Worm (Caenorhabditis elegans) whole organism, L1 larva: ENCODE results near the gene C50E3.11.

Experiments used
- C04F5.9 ChIP-seq: sonication (generic microtip); optimal IDR thresholded peaks from 2 replicates; lab custom pipeline; 2016; ENCODE audit warnings: missing genetic modification characterization, missing compliant biosample characterization
- C16A3.4 ChIP-seq: fragments of 150-350 bp; optimal IDR thresholded peaks from 2 replicates; lab custom pipeline; 2014; ENCODE audit warnings: missing biosample characterization, missing genetic modification characterization
- F16B12.6 ChIP-seq: fragments of 150-350 bp; optimal IDR thresholded peaks from 2 replicates; lab custom pipeline; 2014; ENCODE audit warnings: missing biosample characterization, missing genetic modification characterization
- Y116A8C.19 ChIP-seq: sonication (generic microtip); optimal IDR thresholded peaks from 2 replicates; lab custom pipeline; 2016; ENCODE audit warnings: missing compliant biosample characterization, missing genetic modification characterization, borderline replicate concordance
- aly-2 ChIP-seq: fragments of 150-350 bp; optimal IDR thresholded peaks from 2 replicates; lab custom pipeline; 2014; ENCODE audit warnings: missing biosample characterization, missing genetic modification characterization
- blmp-1 ChIP-seq: fragments of 150-350 bp; optimal IDR thresholded peaks from 2 replicates; lab custom pipeline; 2014; ENCODE audit warnings: missing biosample characterization, missing genetic modification characterization
- ceh-82 ChIP-seq, 3 experiments: fragments of 150-350 bp in 1 of 3; sonication (generic microtip) in 2 of 3; optimal IDR thresholded peaks; 2 replicates each; lab custom pipeline; 2014 to 2017; ENCODE audit warnings: missing biosample characterization in 3 of 3, missing genetic modification characterization in 3 of 3
- ces-1 ChIP-seq: fragments of 150-350 bp; optimal IDR thresholded peaks from 2 replicates; lab custom pipeline; 2014; ENCODE audit warnings: missing biosample characterization, missing genetic modification reagents, missing genetic modification characterization
- dpl-1 ChIP-seq, 3 experiments: fragments of 150-350 bp in 2 of 3; sonication (generic microtip) in 1 of 3; optimal IDR thresholded peaks; 2 replicates each; lab custom pipeline; 2014 to 2017; ENCODE audit warnings: missing biosample characterization in 3 of 3, missing genetic modification characterization in 3 of 3, missing genetic modification reagents in 3 of 3
- dsc-1 ChIP-seq: sonication (generic microtip); optimal IDR thresholded peaks from 2 replicates; lab custom pipeline; 2016; ENCODE audit warnings: mild to moderate bottlenecking, missing genetic modification characterization, missing compliant biosample characterization
- efl-1 ChIP-seq, 4 experiments: fragments of 150-350 bp; optimal IDR thresholded peaks in 3 of 4; peaks in 1 of 4; 1 replicate in 1 of 4; 2 replicates in 3 of 4; lab custom pipeline; 2014; ENCODE audit warnings: missing biosample characterization in 2 of 4, missing genetic modification characterization in 2 of 4, missing genetic modification reagents in 2 of 4
- egl-13 ChIP-seq: sonication (generic microtip); optimal IDR thresholded peaks from 2 replicates; lab custom pipeline; 2016; ENCODE audit warnings: missing genotype, missing genetic modification reagents, missing genetic modification characterization, missing compliant biosample characterization
- elt-3 ChIP-seq, 6 experiments: fragments of 150-350 bp in 1 of 6; sonication (generic microtip); optimal IDR thresholded peaks; 2 replicates each; lab custom pipeline; 2017 to 2018; ENCODE audit warnings: missing biosample characterization in 6 of 6, missing genetic modification characterization in 6 of 6, inconsistent platforms in 1 of 6
- fkh-10 ChIP-seq: sonication (generic microtip); optimal IDR thresholded peaks from 2 replicates; lab custom pipeline; 2017; ENCODE audit warnings: missing biosample characterization, missing genetic modification reagents, missing genetic modification characterization
- fkh-4 ChIP-seq: sonication (generic microtip); optimal IDR thresholded peaks from 2 replicates; lab custom pipeline; 2016; ENCODE audit warnings: missing compliant biosample characterization, missing genetic modification characterization, borderline replicate concordance
- fos-1 ChIP-seq: fragments of 150-350 bp; optimal IDR thresholded peaks from 2 replicates; lab custom pipeline; 2014; ENCODE audit warnings: missing biosample characterization, missing genetic modification characterization
- hlh-17 ChIP-seq: fragments of 200-800 bp; sonication (Bioruptor generic); optimal IDR thresholded peaks from 2 replicates; lab custom pipeline; 2018; ENCODE audit warnings: missing genetic modification characterization, mild to moderate bottlenecking, missing compliant biosample characterization, moderate library complexity, borderline replicate concordance
- hpl-2 ChIP-seq: fragments of 150-350 bp; optimal IDR thresholded peaks from 2 replicates; lab custom pipeline; 2014; ENCODE audit warnings: missing biosample characterization, missing genetic modification reagents, missing genetic modification characterization
- irx-1 ChIP-seq: sonication (generic microtip); optimal IDR thresholded peaks from 2 replicates; lab custom pipeline; 2016; ENCODE audit warnings: missing genetic modification characterization, missing compliant biosample characterization
- isw-1 ChIP-seq: fragments of 200-800 bp; sonication (Bioruptor generic); IDR thresholded peaks from 2 replicates; pipeline ENCODE4 v1.3.6; 2022; ENCODE audit warnings: missing genetic modification characterization, missing compliant biosample characterization
- jun-1 ChIP-seq: fragments of 150-350 bp; optimal IDR thresholded peaks from 2 replicates; lab custom pipeline; 2014; ENCODE audit warnings: missing biosample characterization, missing genetic modification reagents, missing genetic modification characterization
- lin-13 ChIP-seq: fragments of 150-350 bp; optimal IDR thresholded peaks from 2 replicates; lab custom pipeline; 2014; ENCODE audit warnings: missing biosample characterization, missing genetic modification reagents, missing genetic modification characterization
- lin-15B ChIP-seq: fragments of 150-350 bp; sonication (generic microtip); optimal IDR thresholded peaks from 3 replicates; lab custom pipeline; 2014; ENCODE audit warnings: missing biosample characterization, missing genetic modification characterization
- lin-35 ChIP-seq, 2 experiments: fragments of 150-350 bp; optimal IDR thresholded peaks; 2 replicates each; lab custom pipeline; 2014; ENCODE audit warnings: missing biosample characterization in 2 of 2, missing genetic modification characterization in 2 of 2, missing genetic modification reagents in 2 of 2
- lin-39 ChIP-seq: fragments of 150-350 bp; optimal IDR thresholded peaks from 2 replicates; lab custom pipeline; 2014; ENCODE audit warnings: missing biosample characterization, missing genetic modification reagents, missing genetic modification characterization
- lsy-2 ChIP-seq, 2 experiments: fragments of 150-350 bp; optimal IDR thresholded peaks; 2 replicates each; lab custom pipeline; 2014; ENCODE audit warnings: missing biosample characterization in 2 of 2, missing genetic modification characterization in 2 of 2
- mdl-1 ChIP-seq, 2 experiments: fragments of 150-350 bp; optimal IDR thresholded peaks; 2 replicates each; lab custom pipeline; 2014 to 2017; ENCODE audit warnings: missing biosample characterization in 2 of 2, missing genetic modification characterization in 2 of 2, inconsistent platforms in 1 of 2
- mef-2 ChIP-seq: fragments of 150-350 bp; optimal IDR thresholded peaks from 2 replicates; lab custom pipeline; 2014; ENCODE audit warnings: missing biosample characterization, missing genetic modification characterization
- mep-1 ChIP-seq: fragments of 150-350 bp; optimal IDR thresholded peaks from 2 replicates; lab custom pipeline; 2014; ENCODE audit warnings: missing biosample characterization, missing genetic modification characterization
- nhr-11 ChIP-seq: fragments of 150-350 bp; optimal IDR thresholded peaks from 2 replicates; lab custom pipeline; 2014; ENCODE audit warnings: missing biosample characterization, missing genetic modification characterization
- nhr-19 ChIP-seq: fragments of 200-800 bp; sonication (Bioruptor generic); conservative IDR thresholded peaks from 2 replicates; pipeline ENCODE4 v1.3.6; 2022; ENCODE audit warnings: missing genetic modification characterization, missing compliant biosample characterization
- nhr-20 ChIP-seq: sonication (generic microtip); optimal IDR thresholded peaks from 2 replicates; lab custom pipeline; 2016; ENCODE audit warnings: mild to moderate bottlenecking, missing genetic modification characterization, missing compliant biosample characterization
- nhr-71 ChIP-seq: sonication (generic microtip); optimal IDR thresholded peaks from 2 replicates; lab custom pipeline; 2016; ENCODE audit warnings: mild to moderate bottlenecking, missing genetic modification characterization, moderate library complexity, missing compliant biosample characterization
- nhr-76 ChIP-seq: sonication (generic microtip); optimal IDR thresholded peaks from 2 replicates; lab custom pipeline; 2017; ENCODE audit warnings: missing biosample characterization, missing genetic modification characterization
- nhr-77 ChIP-seq: fragments of 150-350 bp; optimal IDR thresholded peaks from 2 replicates; lab custom pipeline; 2014; ENCODE audit warnings: missing biosample characterization, missing genetic modification characterization
- nhr-85 ChIP-seq: sonication (generic microtip); peaks from one replicate; lab custom pipeline; 2016; ENCODE audit warnings: missing genetic modification characterization, inconsistent platforms, missing compliant biosample characterization
- nhr-90 ChIP-seq: sonication (generic microtip); optimal IDR thresholded peaks from 2 replicates; lab custom pipeline; 2016; ENCODE audit warnings: mild to moderate bottlenecking, missing genetic modification characterization, missing compliant biosample characterization; ENCODE audit not compliant: poor library complexity
- pax-3 ChIP-seq: fragments of 200-800 bp; sonication (Bioruptor generic); optimal IDR thresholded peaks from 2 replicates; lab custom pipeline; 2018; ENCODE audit warnings: mild to moderate bottlenecking, missing genetic modification characterization, moderate library complexity, missing compliant biosample characterization
- rnt-1 ChIP-seq: sonication (generic microtip); optimal IDR thresholded peaks from 2 replicates; lab custom pipeline; 2016; ENCODE audit warnings: mild to moderate bottlenecking, missing genetic modification characterization, moderate library complexity, missing compliant biosample characterization
- snpc-4 ChIP-seq: fragments of 150-350 bp; optimal IDR thresholded peaks from 2 replicates; lab custom pipeline; 2014; ENCODE audit warnings: missing biosample characterization, missing genetic modification characterization
- snu-23 ChIP-seq: sonication (generic microtip); optimal IDR thresholded peaks from 2 replicates; lab custom pipeline; 2016; ENCODE audit warnings: missing genetic modification characterization, missing compliant biosample characterization
- sup-37 ChIP-seq: fragments of 200-800 bp; sonication (Bioruptor generic); optimal IDR thresholded peaks from 2 replicates; lab custom pipeline; 2018; ENCODE audit warnings: mild to moderate bottlenecking, missing genetic modification characterization, missing compliant biosample characterization
- swsn-7 ChIP-seq: sonication (generic microtip); optimal IDR thresholded peaks from 2 replicates; lab custom pipeline; 2016; ENCODE audit warnings: missing genetic modification characterization, missing compliant biosample characterization
- tbx-2 ChIP-seq: sonication (generic microtip); optimal IDR thresholded peaks from 2 replicates; lab custom pipeline; 2016; ENCODE audit warnings: missing genetic modification characterization, missing compliant biosample characterization
- tlp-1 ChIP-seq: fragments of 150-350 bp; optimal IDR thresholded peaks from 2 replicates; lab custom pipeline; 2014; ENCODE audit warnings: missing biosample characterization, missing genetic modification characterization
- unc-130 ChIP-seq: fragments of 150-350 bp; optimal IDR thresholded peaks from 2 replicates; lab custom pipeline; 2017; ENCODE audit warnings: missing biosample characterization, missing genetic modification characterization, inconsistent platforms
- unc-86 ChIP-seq: sonication (generic microtip); optimal IDR thresholded peaks from 2 replicates; lab custom pipeline; 2016; ENCODE audit warnings: missing genetic modification characterization, missing compliant biosample characterization
- vab-15 ChIP-seq: sonication (generic microtip); optimal IDR thresholded peaks from 2 replicates; lab custom pipeline; 2017; ENCODE audit warnings: missing genotype, mild to moderate bottlenecking, missing genetic modification characterization, missing compliant biosample characterization
- ztf-4 ChIP-seq: fragments of 150-350 bp; optimal IDR thresholded peaks from 2 replicates; lab custom pipeline; 2014; ENCODE audit warnings: missing biosample characterization, missing genetic modification characterization

Gene C50E3.11

ce11 chrV:7587637-7588036 lies 15.6 kb downstream of the C50E3.11 start, which contains the start of the genes F19F10.11 and C50E3.5 (continued):
- TF ChIP-seq nhr-19 (GFP tag; lab: Robert Waterston, UW) (peak; percentile 66), snu-23 (GFP tag; lab: Kevin White, UChicago) (peak; percentile 78), unc-86 (tag; lab: Kevin White, UChicago) (peak; percentile 64), egl-13 (tag; lab: Kevin White, UChicago) (no peak), dpl-1 (GFP tag; optimal IDR thresholded peaks at IDR 0.05; lab: Kevin White, UChicago) (peak; percentile 48 to 72 (median 66)), sup-37 (GFP tag; lab: Kevin White, UChicago) (no peak), efl-1 (optimal IDR thresholded peaks at IDR 0.05; lab: Kevin White, UChicago) (peak; percentile 69 to 71), efl-1 (GFP tag; optimal IDR thresholded peaks at IDR 0.05 in 1 of 2; lab: Kevin White, UChicago) (peak; percentile 69 to 95), mef-2 (no peak), jun-1 (tag; lab: Kevin White, UChicago) (no peak), fos-1 (tag; lab: Kevin White, UChicago) (peak; percentile 46), nhr-77 (no peak), fkh-10 (GFP tag; lab: Kevin White, UChicago) (no peak), ces-1 (GFP tag; lab: Kevin White, UChicago) (no peak), Y116A8C.19 (no peak), tbx-2 (tag; lab: Kevin White, UChicago) (peak; percentile 70), nhr-76 (tag; lab: Kevin White, UChicago) (no peak), nhr-20 (tag; lab: Kevin White, UChicago) (peak; percentile 69), irx-1 (tag; lab: Kevin White, UChicago) (peak; percentile 42), pax-3 (tag; lab: Kevin White, UChicago) (no peak), blmp-1 (tag; lab: Kevin White, UChicago) (peak; percentile 56), dsc-1 (tag; lab: Kevin White, UChicago) (peak; percentile 62), lin-13 (peak; percentile 53), mep-1 (tag; lab: Kevin White, UChicago) (peak; percentile 82), ztf-4 (tag; lab: Kevin White, UChicago) (no peak), C16A3.4 (tag; lab: Kevin White, UChicago) (peak; percentile 67), lsy-2 (tag; optimal IDR thresholded peaks at IDR 0.05; lab: Kevin White, UChicago) (peak; percentile 71 to 74), nhr-71 (peak; percentile 79), tlp-1 (tag; lab: Kevin White, UChicago) (no peak), nhr-11 (tag; lab: Kevin White, UChicago) (no peak), hpl-2 (GFP tag; lab: Kevin White, UChicago) (no peak)

- peak; percentile 20 for TF ChIP-seq blmp-1 (tag; lab: Kevin White, UChicago)
- peak in 2 of 6 experiments; percentile 12 to 34 for TF ChIP-seq elt-3 (tag; optimal IDR thresholded peaks at IDR 0.05; lab: Kevin White, UChicago)
- TF ChIP-seq C04F5.9 (tag; lab: Kevin White, UChicago) = no peak
- TF ChIP-seq unc-86 (tag; lab: Kevin White, UChicago) = peak; percentile 43
- peak; percentile 44 for TF ChIP-seq dsc-1 (tag; lab: Kevin White, UChicago)
- peak; percentile 54 for TF ChIP-seq nhr-19 (GFP tag; lab: Robert Waterston, UW)
- TF ChIP-seq lin-15B (tag; lab: Kevin White, UChicago) = peak; percentile 2
- TF ChIP-seq lsy-2 (tag; optimal IDR thresholded peaks at IDR 0.05; lab: Kevin White, UChicago) = peak; percentile 66 to 77
- peak; percentile 25 for TF ChIP-seq lin-39 (tag; lab: Kevin White, UChicago)
- TF ChIP-seq ceh-82 (tag; optimal IDR thresholded peaks at IDR 0.05; lab: Kevin White, UChicago) = peak in 2 of 3 experiments; percentile 26 to 27
- TF ChIP-seq dpl-1 (GFP tag; optimal IDR thresholded peaks at IDR 0.05; lab: Kevin White, UChicago) = peak; percentile 39 to 65 (median 58)
- no peak for TF ChIP-seq vab-15 (tag; lab: Kevin White, UChicago)
- TF ChIP-seq isw-1 (GFP tag; lab: Robert Waterston, UW) = no peak
- TF ChIP-seq swsn-7 = peak; percentile 62
- no peak for TF ChIP-seq fkh-4
- TF ChIP-seq jun-1 (tag; lab: Kevin White, UChicago) = peak; percentile 49
- peak; percentile 72 for TF ChIP-seq mep-1 (tag; lab: Kevin White, UChicago)
- no peak for TF ChIP-seq F16B12.6
- TF ChIP-seq nhr-85 (tag; lab: Kevin White, UChicago) = peak; percentile 82
- TF ChIP-seq sup-37 (GFP tag; lab: Kevin White, UChicago) = no peak
- no peak for TF ChIP-seq mdl-1 (tag; optimal IDR thresholded peaks at IDR 0.05; lab: Kevin White, UChicago)
- peak; percentile 54 for TF ChIP-seq rnt-1
- peak; percentile 21 for TF ChIP-seq snpc-4
- TF ChIP-seq unc-130 (tag; lab: Kevin White, UChicago) = no peak
- peak; percentile 60 for TF ChIP-seq nhr-77
- TF ChIP-seq snu-23 (GFP tag; lab: Kevin White, UChicago) = peak; percentile 74
- no peak for TF ChIP-seq fkh-10 (GFP tag; lab: Kevin White, UChicago)
- TF ChIP-seq hlh-17 (GFP tag; lab: Kevin White, UChicago) = no peak
- peak; percentile 65 for TF ChIP-seq nhr-20 (tag; lab: Kevin White, UChicago)
- TF ChIP-seq lin-35 (GFP tag; optimal IDR thresholded peaks at IDR 0.05; lab: Kevin White, UChicago) = peak; percentile 58 to 79
- TF ChIP-seq fos-1 (tag; lab: Kevin White, UChicago) = peak; percentile 37
- peak; percentile 46 for TF ChIP-seq nhr-90 (tag; lab: Kevin White, UChicago)
- no peak for TF ChIP-seq aly-2
Measured at ce11 chrV:7580378-7580777, 22.9 kb downstream of the C50E3.11 start, which contains the start of gene ets-6. ets-6 (minus strand) TSS chrV:7580546.
